Fruit fly (Drosophila melanogaster): Measurements from ENCODE around the gene Spps.

- no peak for TF ChIP-seq CG11617 (GFP tag; optimal IDR thresholded peaks at IDR 0.05)
- TF ChIP-seq kay (GFP tag; ENCODE audit: borderline replicate concordance): no peak
- TF ChIP-seq toe (GFP tag; optimal IDR thresholded peaks at IDR 0.05): no peak
- no peak for TF ChIP-seq CG33017 (tag; optimal IDR thresholded peaks at IDR 0.05)
- TF ChIP-seq CG12768 (GFP tag; optimal IDR thresholded peaks at IDR 0.05): no peak
- TF ChIP-seq CG14711 (tag; optimal IDR thresholded peaks at IDR 0.05): no peak
- TF ChIP-seq tj (GFP tag; optimal IDR thresholded peaks at IDR 0.05): no peak
Measured at dm6 chr3R:24261380-24262021, 34.8 kb upstream of the Spps start.
